Fruit fly (Drosophila melanogaster): ENCODE results near the gene Gr10a.
A peak's percentile ranks its signal among the peaks of the same experiment; 100 is the strongest.

Gr10a gene

dm6 chrX:11440944-11441343, 23.7 kb upstream of the Gr10a start (continued):
- peak; percentile 11 for TF ChIP-seq BtbVII (GFP tag; optimal IDR thresholded peaks at IDR 0.05)
- no peak for TF ChIP-seq nerfin-2 (GFP tag; IDR thresholded peaks at IDR 0.05; ENCODE audit: partially characterized antibody)
- peak; percentile 5 for TF ChIP-seq Ssrp (tag; optimal IDR thresholded peaks at IDR 0.05)
- no peak for TF ChIP-seq CG9876 (GFP tag; optimal IDR thresholded peaks at IDR 0.05)
- 0 out of 2 replicates have a peak, but pooled peaks have one; percentile 6 for TF ChIP-seq vvl (GFP tag; IDR thresholded peaks at IDR 0.05)
- TF ChIP-seq Xrp1 (GFP tag; IDR thresholded peaks at IDR 0.05), result no peak
- peak; percentile 55; the same call in 2 of the 3 replicates for TF ChIP-seq dysf (GFP tag; IDR thresholded peaks at IDR 0.05)
- peak; percentile 1 for TF ChIP-seq Vsx1 (GFP tag; optimal IDR thresholded peaks at IDR 0.05)
- peak; percentile 28 for TF ChIP-seq CG9437 (GFP tag; optimal IDR thresholded peaks at IDR 0.05)
- TF ChIP-seq CG7928 (GFP tag; optimal IDR thresholded peaks at IDR 0.05), result no peak
- no peak for TF ChIP-seq ftz-f1 (GFP tag; optimal IDR thresholded peaks at IDR 0.05)
- TF ChIP-seq sna (GFP tag; IDR thresholded peaks at IDR 0.05; ENCODE audit: partially characterized antibody), result no peak
- TF ChIP-seq Neu2 (GFP tag; optimal IDR thresholded peaks at IDR 0.05; ENCODE audit: borderline replicate concordance), result no peak
- TF ChIP-seq Pdp1 (GFP tag; optimal IDR thresholded peaks at IDR 0.05), result no peak
- peak; percentile 52 for TF ChIP-seq CG7839 (tag; optimal IDR thresholded peaks at IDR 0.05)
- TF ChIP-seq Adf1 (GFP tag; IDR thresholded peaks at IDR 0.05), result no peak
- TF ChIP-seq CG4282 (GFP tag; optimal IDR thresholded peaks at IDR 0.05), result no peak
- peak; percentile 8 for TF ChIP-seq Blimp-1 (GFP tag; optimal IDR thresholded peaks at IDR 0.05)
- TF ChIP-seq btn (GFP tag; optimal IDR thresholded peaks at IDR 0.05), result no peak
- TF ChIP-seq Hand (GFP tag; optimal IDR thresholded peaks at IDR 0.05), result no peak
- no peak for TF ChIP-seq Lpt (GFP tag; optimal IDR thresholded peaks at IDR 0.05)
- TF ChIP-seq CG15601 (tag; optimal IDR thresholded peaks at IDR 0.05), result no peak
- no peak for TF ChIP-seq rib (GFP tag; IDR thresholded peaks at IDR 0.05)
- TF ChIP-seq Lhr (GFP tag; optimal IDR thresholded peaks at IDR 0.05), result no peak
- no peak for TF ChIP-seq Atf6 (GFP tag; IDR thresholded peaks at IDR 0.05)
- no peak for TF ChIP-seq klu (GFP tag; IDR thresholded peaks at IDR 0.05)
- TF ChIP-seq ewg (GFP tag; optimal IDR thresholded peaks at IDR 0.05), result no peak
- TF ChIP-seq Hmr (GFP tag; optimal IDR thresholded peaks at IDR 0.05), result peak; percentile 53
- no peak for TF ChIP-seq CG9215 (GFP tag; IDR thresholded peaks at IDR 0.05)
- no peak for TF ChIP-seq Deaf1 (tag; optimal IDR thresholded peaks at IDR 0.05)
- TF ChIP-seq fd102C (GFP tag; optimal IDR thresholded peaks at IDR 0.05), result no peak
- TF ChIP-seq zen (tag; optimal IDR thresholded peaks at IDR 0.05), result no peak
- peak; percentile 44 for TF ChIP-seq Sox100B (GFP tag; optimal IDR thresholded peaks at IDR 0.05)
- no peak for TF ChIP-seq otp (GFP tag; IDR thresholded peaks at IDR 0.05)
- peak; percentile 23 for TF ChIP-seq Nf-YC (tag; optimal IDR thresholded peaks at IDR 0.05)
- no peak for TF ChIP-seq CG17802 (tag; optimal IDR thresholded peaks at IDR 0.05)
- TF ChIP-seq CG34422 (GFP tag; IDR thresholded peaks at IDR 0.05), result no peak
- no peak for TF ChIP-seq CG9932 (GFP tag; IDR thresholded peaks at IDR 0.05)
- TF ChIP-seq trem (tag; optimal IDR thresholded peaks at IDR 0.05), result no peak
- TF ChIP-seq CG14965 (GFP tag; optimal IDR thresholded peaks at IDR 0.05; ENCODE audit: borderline replicate concordance), result no peak
- no peak for TF ChIP-seq ato (GFP tag; IDR thresholded peaks at IDR 0.05; ENCODE audit: partially characterized antibody)
- TF ChIP-seq nau (GFP tag; optimal IDR thresholded peaks at IDR 0.05), result no peak
- 0 out of 2 replicates have a peak, but pooled peaks have one; percentile 30 for TF ChIP-seq seq (GFP tag; IDR thresholded peaks at IDR 0.05)
- no peak for TF ChIP-seq Optix (GFP tag; IDR thresholded peaks at IDR 0.05)
- no peak for TF ChIP-seq CG10267 (tag; optimal IDR thresholded peaks at IDR 0.05)
- TF ChIP-seq ci (GFP tag; IDR thresholded peaks at IDR 0.05), result no peak
- TF ChIP-seq CG2678 (tag; optimal IDR thresholded peaks at IDR 0.05), result peak; percentile 68
- TF ChIP-seq gem (tag; optimal IDR thresholded peaks at IDR 0.05), result peak; percentile 68
- TF ChIP-seq CG18599 (GFP tag; optimal IDR thresholded peaks at IDR 0.05), result peak; percentile 49
- TF ChIP-seq fru (optimal IDR thresholded peaks at IDR 0.05), result no peak
- TF ChIP-seq nerfin-1 (tag; optimal IDR thresholded peaks at IDR 0.05), result no peak
